Fruit fly (Drosophila melanogaster) whole organism, embryonic: ENCODE measurements around the gene CG4074.
A peak's percentile ranks its signal among the peaks of the same experiment; 100 is the strongest.

Source experiments
- Abd-B ChIP-seq: fragments of 200-800 bp; sonication (Bioruptor generic); optimal IDR thresholded peaks from 2 replicates; lab custom pipeline; 2018; ENCODE audit warnings: missing biosample characterization, mild to moderate bottlenecking, missing genetic modification characterization, moderate library complexity
- Bdp1 ChIP-seq: fragments of 200-800 bp; sonication (Bioruptor generic); optimal IDR thresholded peaks from 3 replicates; lab custom pipeline; 2016; ENCODE audit warnings: missing biosample characterization, missing genetic modification characterization
- CG13123 ChIP-seq: fragments of 200-800 bp; sonication (Bioruptor generic); optimal IDR thresholded peaks from 2 replicates; lab custom pipeline; 2016; ENCODE audit warnings: missing biosample characterization, missing genetic modification characterization
- CG13775 ChIP-seq: fragments of 200-800 bp; sonication (Bioruptor generic); optimal IDR thresholded peaks from 3 replicates; lab custom pipeline; 2017; ENCODE audit warnings: missing biosample characterization, mild to moderate bottlenecking, missing genetic modification characterization
- CG13894 ChIP-seq: fragments of 200-800 bp; sonication (Bioruptor generic); optimal IDR thresholded peaks from 3 replicates; lab custom pipeline; 2018; ENCODE audit warnings: missing biosample characterization, mild to moderate bottlenecking, missing genetic modification characterization, moderate library complexity
- CG15479 ChIP-seq: fragments of 200-800 bp; sonication (Bioruptor generic); optimal IDR thresholded peaks from 3 replicates; lab custom pipeline; 2019; ENCODE audit warnings: missing biosample characterization, mild to moderate bottlenecking, missing genetic modification characterization, moderate library complexity
- CG15696 ChIP-seq: fragments of 200-800 bp; sonication (Bioruptor generic); optimal IDR thresholded peaks from 2 replicates; lab custom pipeline; 2019; ENCODE audit warnings: missing biosample characterization, mild to moderate bottlenecking, missing genetic modification characterization, moderate library complexity
- CG1603 ChIP-seq: fragments of 200-800 bp; sonication (Bioruptor generic); optimal IDR thresholded peaks from 2 replicates; lab custom pipeline; 2019; ENCODE audit warnings: missing biosample characterization, mild to moderate bottlenecking, missing genetic modification characterization, moderate library complexity
- CG18476 ChIP-seq: fragments of 200-800 bp; sonication (Bioruptor generic); optimal IDR thresholded peaks from 2 replicates; lab custom pipeline; 2016; ENCODE audit warnings: missing biosample characterization, mild to moderate bottlenecking, missing genetic modification characterization
- CG2202 ChIP-seq: fragments of 200-800 bp; sonication (Bioruptor generic); optimal IDR thresholded peaks from 2 replicates; lab custom pipeline; 2018; ENCODE audit warnings: missing biosample characterization, mild to moderate bottlenecking, missing genetic modification characterization
- CG2712 ChIP-seq: fragments of 200-800 bp; optimal IDR thresholded peaks from 3 replicates; lab custom pipeline; 2019; ENCODE audit warnings: missing biosample characterization, mild to moderate bottlenecking, missing genetic modification characterization, moderate library complexity
- CG2875 ChIP-seq: fragments of 200-800 bp; sonication (Bioruptor generic); optimal IDR thresholded peaks from 2 replicates; lab custom pipeline; 2017; ENCODE audit warnings: missing biosample characterization, mild to moderate bottlenecking, missing genetic modification characterization, missing genetic modification reagents
- CG3163 ChIP-seq: fragments of 200-800 bp; sonication (Bioruptor generic); optimal IDR thresholded peaks from 3 replicates; lab custom pipeline; 2016; ENCODE audit warnings: missing biosample characterization, missing genetic modification characterization
- CG4424 ChIP-seq: fragments of 200-800 bp; sonication (Bioruptor generic); optimal IDR thresholded peaks from 3 replicates; lab custom pipeline; 2016; ENCODE audit warnings: missing biosample characterization, missing genetic modification characterization
- CG4707 ChIP-seq: fragments of 200-800 bp; sonication (Bioruptor generic); optimal IDR thresholded peaks from 2 replicates; lab custom pipeline; 2018; ENCODE audit warnings: missing biosample characterization, mild to moderate bottlenecking, missing genetic modification characterization, moderate library complexity
- CG5245 ChIP-seq: fragments of 200-800 bp; sonication (Bioruptor generic); optimal IDR thresholded peaks from 3 replicates; lab custom pipeline; 2016; ENCODE audit warnings: missing biosample characterization, missing genetic modification characterization
- CG7372 ChIP-seq: fragments of 200-800 bp; sonication (Bioruptor generic); IDR thresholded peaks from 2 replicates; pipeline ENCODE4 v1.3.6; 2022; ENCODE audit warnings: missing biosample characterization, missing genetic modification characterization
- CG8359 ChIP-seq: fragments of 200-800 bp; sonication (Bioruptor generic); optimal IDR thresholded peaks from 2 replicates; lab custom pipeline; 2017; ENCODE audit warnings: missing biosample characterization, mild to moderate bottlenecking, missing genetic modification characterization, borderline replicate concordance
- CG9727 ChIP-seq: fragments of 200-800 bp; sonication (Bioruptor generic); optimal IDR thresholded peaks from 3 replicates; lab custom pipeline; 2017; ENCODE audit warnings: missing biosample characterization, mild to moderate bottlenecking, missing genetic modification characterization
- CTCF ChIP-seq: fragments of 200-800 bp; sonication (Bioruptor generic); optimal IDR thresholded peaks from 2 replicates; lab custom pipeline; 2017; ENCODE audit warnings: missing biosample characterization, mild to moderate bottlenecking, missing genetic modification characterization, moderate library complexity
- Dbx ChIP-seq: fragments of 200-800 bp; sonication (Bioruptor generic); IDR thresholded peaks from 3 replicates; pipeline ENCODE4 v1.3.6; 2022; ENCODE audit warnings: missing biosample characterization, missing genetic modification characterization
- Dip2 ChIP-seq: fragments of 200-800 bp; sonication (Bioruptor generic); IDR thresholded peaks from 2 replicates; pipeline ENCODE4 v1.3.6; 2022; ENCODE audit warnings: missing biosample characterization, missing genetic modification characterization
- Dref ChIP-seq: fragments of 200-800 bp; sonication (Bioruptor generic); IDR thresholded peaks from 2 replicates; pipeline ENCODE4 v1.3.6; 2022; ENCODE audit warnings: missing biosample characterization, missing genetic modification characterization
- E2f2 ChIP-seq: fragments of 200-800 bp; sonication (Bioruptor generic); IDR thresholded peaks from 2 replicates; pipeline ENCODE4 v1.3.6; 2022; ENCODE audit warnings: missing biosample characterization, missing genetic modification characterization
- HmgZ ChIP-seq: fragments of 200-800 bp; sonication (Bioruptor generic); optimal IDR thresholded peaks from 2 replicates; lab custom pipeline; 2018; ENCODE audit warnings: missing biosample characterization, mild to moderate bottlenecking, missing genetic modification characterization
- Hr51 ChIP-seq, 2 experiments: fragments of 200-800 bp; sonication (Bioruptor generic); optimal IDR thresholded peaks; 2 replicates in 1 of 2; 3 replicates in 1 of 2; lab custom pipeline; 2016 to 2018; ENCODE audit warnings: missing biosample characterization in 2 of 2, missing genetic modification characterization in 2 of 2, mild to moderate bottlenecking in 1 of 2, moderate library complexity in 1 of 2
- Med ChIP-seq: fragments of 200-800 bp; sonication (Bioruptor generic); peaks from one replicate; lab custom pipeline; 2016; ENCODE audit warnings: missing biosample characterization, missing genetic modification characterization, mild to moderate bottlenecking, inconsistent platforms, moderate library complexity
- Mes4 ChIP-seq: fragments of 200-800 bp; sonication (Bioruptor generic); optimal IDR thresholded peaks from 2 replicates; lab custom pipeline; 2016; ENCODE audit warnings: missing biosample characterization, missing genetic modification characterization
- NC2α ChIP-seq: fragments of 200-800 bp; sonication (Bioruptor generic); optimal IDR thresholded peaks from 2 replicates; lab custom pipeline; 2016; ENCODE audit warnings: missing biosample characterization, missing genetic modification characterization
- Opbp ChIP-seq: fragments of 200-800 bp; sonication (Bioruptor generic); IDR thresholded peaks from 3 replicates; pipeline ENCODE4 v1.3.6; 2022; ENCODE audit warnings: missing biosample characterization, missing genetic modification characterization; ENCODE audit not compliant: partially characterized antibody
- Poxn ChIP-seq: fragments of 200-800 bp; sonication (Bioruptor generic); IDR thresholded peaks from 2 replicates; pipeline ENCODE4 v1.3.6; 2022; ENCODE audit warnings: missing biosample characterization, missing genetic modification characterization
- Rfx ChIP-seq: fragments of 200-800 bp; sonication (Bioruptor generic); IDR thresholded peaks from 2 replicates; pipeline ENCODE4 v1.3.6; 2022; ENCODE audit warnings: missing biosample characterization, missing genetic modification characterization
- Taf1 ChIP-seq: fragments of 200-800 bp; sonication (Bioruptor generic); IDR thresholded peaks from 2 replicates; pipeline ENCODE4 v1.3.6; 2022; ENCODE audit warnings: missing biosample characterization, missing genetic modification characterization
- Vsx1 ChIP-seq: fragments of 200-800 bp; sonication (Bioruptor generic); optimal IDR thresholded peaks from 2 replicates; lab custom pipeline; 2017; ENCODE audit warnings: missing biosample characterization, mild to moderate bottlenecking, missing genetic modification characterization, missing genetic modification reagents
- YL-1 ChIP-seq: fragments of 200-800 bp; sonication (Bioruptor generic); optimal IDR thresholded peaks from 3 replicates; lab custom pipeline; 2017; ENCODE audit warnings: missing biosample characterization, mild to moderate bottlenecking, missing genetic modification characterization
- bsh ChIP-seq, 2 experiments: fragments of 200-800 bp; sonication (Bioruptor generic); optimal IDR thresholded peaks; 2 replicates each; lab custom pipeline; 2017 to 2018; ENCODE audit warnings: mild to moderate bottlenecking in 2 of 2, missing biosample characterization in 2 of 2, missing genetic modification characterization in 2 of 2, moderate library complexity in 1 of 2
- caup ChIP-seq: fragments of 200-800 bp; sonication (Bioruptor generic); optimal IDR thresholded peaks from 3 replicates; lab custom pipeline; 2017; ENCODE audit warnings: missing biosample characterization, mild to moderate bottlenecking, missing genetic modification characterization, moderate library complexity; ENCODE audit not compliant: severe bottlenecking
- chm ChIP-seq: fragments of 200-800 bp; sonication (Bioruptor generic); IDR thresholded peaks from 2 replicates; pipeline ENCODE4 v1.3.6; 2022; ENCODE audit warnings: missing biosample characterization, missing genetic modification characterization
- disco-r ChIP-seq: fragments of 200-800 bp; sonication (Bioruptor generic); optimal IDR thresholded peaks from 2 replicates; lab custom pipeline; 2016; ENCODE audit warnings: missing biosample characterization, missing genetic modification characterization
- dmrt11E ChIP-seq: fragments of 200-800 bp; sonication (Bioruptor generic); optimal IDR thresholded peaks from 3 replicates; lab custom pipeline; 2018; ENCODE audit warnings: missing biosample characterization, mild to moderate bottlenecking, missing genetic modification characterization, moderate library complexity
- esg ChIP-seq: fragments of 200-800 bp; sonication (Bioruptor generic); conservative IDR thresholded peaks from 2 replicates; pipeline ENCODE4 v1.3.6; 2022; ENCODE audit warnings: missing biosample characterization, missing genetic modification characterization
- gem ChIP-seq: fragments of 200-800 bp; sonication (Bioruptor generic); optimal IDR thresholded peaks from 2 replicates; lab custom pipeline; 2019; ENCODE audit warnings: missing biosample characterization, mild to moderate bottlenecking, missing genetic modification characterization, moderate library complexity
- gfzf ChIP-seq: fragments of 200-800 bp; sonication (Bioruptor generic); optimal IDR thresholded peaks from 2 replicates; lab custom pipeline; 2016; ENCODE audit warnings: missing biosample characterization, mild to moderate bottlenecking, missing genetic modification characterization, moderate library complexity
- grn ChIP-seq: fragments of 200-800 bp; sonication (Bioruptor generic); optimal IDR thresholded peaks from 3 replicates; lab custom pipeline; 2017; ENCODE audit warnings: missing biosample characterization, missing genetic modification characterization
- h ChIP-seq: fragments of >200 bp; optimal IDR thresholded peaks from 2 replicates; lab custom pipeline; 2017
- hbn ChIP-seq: fragments of 200-800 bp; sonication (Bioruptor generic); IDR thresholded peaks from 2 replicates; pipeline ENCODE4 v1.3.6; 2022; ENCODE audit warnings: missing biosample characterization, missing genetic modification characterization; ENCODE audit not compliant: partially characterized antibody
- kni ChIP-seq: fragments of 200-800 bp; sonication (Bioruptor generic); optimal IDR thresholded peaks from 3 replicates; lab custom pipeline; 2017; ENCODE audit warnings: mild to moderate bottlenecking, missing biosample characterization, missing genetic modification reagents, missing genetic modification characterization
- lola ChIP-seq, 3 experiments: fragments of >200 bp in 2 of 3; fragments of 200-800 bp in 1 of 3; sonication (Bioruptor generic) in 1 of 3; optimal IDR thresholded peaks; 2 replicates each; lab custom pipeline; 2017 to 2019; ENCODE audit warnings: missing biosample characterization in 3 of 3, missing genetic modification characterization in 3 of 3, mild to moderate bottlenecking in 1 of 3, moderate library complexity in 1 of 3
- schlank ChIP-seq: fragments of 200-800 bp; sonication (Bioruptor generic); optimal IDR thresholded peaks from 2 replicates; lab custom pipeline; 2018; ENCODE audit warnings: missing biosample characterization, mild to moderate bottlenecking, missing genetic modification characterization
- sens ChIP-seq: fragments of 200-800 bp; sonication (Bioruptor generic); peaks from one replicate; lab custom pipeline; 2016; ENCODE audit warnings: missing biosample characterization, missing genetic modification characterization
- sima ChIP-seq: fragments of 200-800 bp; sonication (Bioruptor generic); optimal IDR thresholded peaks from 2 replicates; lab custom pipeline; 2016; ENCODE audit warnings: missing biosample characterization, missing genetic modification characterization
- unc-4 ChIP-seq: fragments of 200-800 bp; sonication (Bioruptor generic); IDR thresholded peaks from 2 replicates; pipeline ENCODE4 v1.3.6; 2022; ENCODE audit warnings: missing biosample characterization, missing genetic modification characterization; ENCODE audit not compliant: partially characterized antibody

The CG4074 gene

dm6 chr3L:20737346-20737745, 32.0 kb downstream of the CG4074 start:
- TF ChIP-seq grn (no peak), bsh (GFP tag; optimal IDR thresholded peaks at IDR 0.05; lab: Kevin White, UChicago) (peak in 1 of 2 experiments; percentile 36), hbn (GFP tag; lab: Robert Waterston, UW) (no peak), CG9727 (GFP tag; lab: Kevin White, UChicago) (peak; percentile 14), CG3163 (GFP tag; lab: Kevin White, UChicago) (no peak), Mes4 (GFP tag; lab: Kevin White, UChicago) (no peak), CG13123 (GFP tag; lab: Kevin White, UChicago) (no peak), Med (peak; percentile 40), gem (peak; percentile 5), Taf1 (GFP tag; lab: Robert Waterston, UW) (no peak), HmgZ (tag; lab: Kevin White, UChicago) (no peak), CG15479 (GFP tag; lab: Kevin White, UChicago) (peak; percentile 5), YL-1 (no peak), unc-4 (GFP tag; lab: Robert Waterston, UW) (no peak), sens (GFP tag; lab: Kevin White, UChicago) (peak; percentile 25), CG7372 (GFP tag; lab: Robert Waterston, UW) (no peak), CG2712 (no peak), CG1603 (tag; lab: Kevin White, UChicago) (peak; percentile 15), disco-r (GFP tag; lab: Kevin White, UChicago) (no peak), CTCF (GFP tag; lab: Kevin White, UChicago) (no peak), Poxn (GFP tag; lab: Robert Waterston, UW) (no peak), Abd-B (GFP tag; lab: Kevin White, UChicago) (no peak), NC2α (GFP tag; lab: Kevin White, UChicago) (no peak), Hr51 (GFP tag; optimal IDR thresholded peaks at IDR 0.05; lab: Kevin White, UChicago) (no peak), CG18476 (no peak), CG15696 (tag; lab: Kevin White, UChicago) (peak; percentile 25), CG13775 (GFP tag; lab: Kevin White, UChicago) (no peak), CG4424 (GFP tag; lab: Kevin White, UChicago) (no peak), esg (no peak), Dref (no peak), schlank (tag; lab: Kevin White, UChicago) (no peak), caup (GFP tag; lab: Kevin White, UChicago) (no peak), kni (GFP tag; lab: Kevin White, UChicago) (no peak), Vsx1 (GFP tag; lab: Kevin White, UChicago) (no peak), lola (GFP tag; optimal IDR thresholded peaks at IDR 0.05; lab: Kevin White, UChicago) (no peak), chm (no peak), Dip2 (no peak), sima (GFP tag; lab: Kevin White, UChicago) (no peak), CG2202 (tag; lab: Kevin White, UChicago) (peak; percentile 11), Opbp (no peak), Rfx (GFP tag; lab: Robert Waterston, UW) (no peak), CG13894 (tag; lab: Kevin White, UChicago) (no peak), dmrt11E (tag; lab: Kevin White, UChicago) (peak; percentile 38), CG8359 (GFP tag; lab: Kevin White, UChicago) (no peak), CG5245 (GFP tag; lab: Kevin White, UChicago) (no peak), gfzf (GFP tag; lab: Kevin White, UChicago) (no peak), Dbx (GFP tag; lab: Robert Waterston, UW) (no peak), CG2875 (no peak), CG4707 (GFP tag; lab: Kevin White, UChicago) (no peak), Bdp1 (GFP tag; lab: Kevin White, UChicago) (no peak), E2f2 (no peak), h (lab: Kevin White, UChicago) (no peak)
